Fruit fly (Drosophila melanogaster) whole organism, embryonic: ENCODE results near the gene CstF50.
A peak's percentile ranks its signal among the peaks of the same experiment; 100 is the strongest.

Source experiments
- Antp ChIP-seq: fragments of 200-800 bp; sonication (Bioruptor generic); optimal IDR thresholded peaks from 3 replicates; lab custom pipeline; 2016; ENCODE audit warnings: missing biosample characterization, missing genetic modification characterization
- CG11398 ChIP-seq: fragments of 200-800 bp; sonication (Bioruptor generic); optimal IDR thresholded peaks from 2 replicates; lab custom pipeline; 2016; ENCODE audit warnings: missing biosample characterization, missing genetic modification characterization
- CG11696 ChIP-seq: fragments of 200-800 bp; sonication (Bioruptor generic); IDR thresholded peaks from 2 replicates; pipeline ENCODE4 v1.3.6; 2022; ENCODE audit warnings: missing biosample characterization, missing genetic modification characterization
- CG12155 ChIP-seq: fragments of 200-800 bp; sonication (Bioruptor generic); optimal IDR thresholded peaks from 3 replicates; lab custom pipeline; 2016; ENCODE audit warnings: missing biosample characterization, missing genetic modification characterization
- CG15514 ChIP-seq: fragments of 200-800 bp; sonication (Bioruptor generic); optimal IDR thresholded peaks from 3 replicates; lab custom pipeline; 2017; ENCODE audit warnings: missing biosample characterization, missing genetic modification characterization, mild to moderate bottlenecking, moderate library complexity, missing genetic modification reagents
- CG1602 ChIP-seq: fragments of 200-800 bp; sonication (Bioruptor generic); optimal IDR thresholded peaks from 3 replicates; lab custom pipeline; 2016; ENCODE audit warnings: missing biosample characterization, missing genetic modification characterization
- CG17385 ChIP-seq: fragments of 200-800 bp; sonication (Bioruptor generic); optimal IDR thresholded peaks from 3 replicates; lab custom pipeline; 2018; ENCODE audit warnings: missing biosample characterization, mild to moderate bottlenecking, missing genetic modification characterization
- CG17829 ChIP-seq: fragments of 200-800 bp; optimal IDR thresholded peaks from 2 replicates; lab custom pipeline; 2019; ENCODE audit warnings: missing biosample characterization, mild to moderate bottlenecking, missing genetic modification characterization, moderate library complexity
- CG17912 ChIP-seq: fragments of 200-800 bp; sonication (Bioruptor generic); optimal IDR thresholded peaks from 2 replicates; lab custom pipeline; 2018; ENCODE audit warnings: missing biosample characterization, mild to moderate bottlenecking, missing genetic modification characterization
- CG2116 ChIP-seq: fragments of 200-800 bp; sonication (Bioruptor generic); optimal IDR thresholded peaks from 3 replicates; lab custom pipeline; 2018; ENCODE audit warnings: missing biosample characterization, mild to moderate bottlenecking, missing genetic modification characterization
- CG2875 ChIP-seq: fragments of 200-800 bp; sonication (Bioruptor generic); optimal IDR thresholded peaks from 2 replicates; lab custom pipeline; 2017; ENCODE audit warnings: missing biosample characterization, mild to moderate bottlenecking, missing genetic modification characterization, missing genetic modification reagents
- CG34376 ChIP-seq: fragments of 200-800 bp; sonication (Bioruptor generic); optimal IDR thresholded peaks from 2 replicates; lab custom pipeline; 2018; ENCODE audit warnings: missing biosample characterization, mild to moderate bottlenecking, missing genetic modification characterization
- CG5245 ChIP-seq: fragments of 200-800 bp; sonication (Bioruptor generic); optimal IDR thresholded peaks from 3 replicates; lab custom pipeline; 2016; ENCODE audit warnings: missing biosample characterization, missing genetic modification characterization
- CG7357 ChIP-seq: fragments of 200-800 bp; sonication (Bioruptor generic); IDR thresholded peaks from 3 replicates; pipeline ENCODE4 v1.3.6; 2022; ENCODE audit warnings: missing biosample characterization, missing genetic modification characterization
- CG8359 ChIP-seq: fragments of 200-800 bp; sonication (Bioruptor generic); optimal IDR thresholded peaks from 2 replicates; lab custom pipeline; 2017; ENCODE audit warnings: missing biosample characterization, mild to moderate bottlenecking, missing genetic modification characterization, borderline replicate concordance
- CHES-1-like ChIP-seq: fragments of 200-800 bp; sonication (Bioruptor generic); optimal IDR thresholded peaks from 2 replicates; lab custom pipeline; 2016; ENCODE audit warnings: missing biosample characterization, missing genetic modification characterization
- D ChIP-seq, 2 experiments: fragments of 200-800 bp in 1 of 2; fragments of >200 bp in 1 of 2; sonication (Bioruptor generic) in 1 of 2; optimal IDR thresholded peaks; 2 replicates in 1 of 2; 3 replicates in 1 of 2; lab custom pipeline; 2017; ENCODE audit warnings: mild to moderate bottlenecking in 1 of 2, missing biosample characterization in 1 of 2, missing genetic modification characterization in 1 of 2, missing genetic modification reagents in 1 of 2
- Dp ChIP-seq: fragments of 200-800 bp; sonication (Bioruptor generic); optimal IDR thresholded peaks from 2 replicates; lab custom pipeline; 2018; ENCODE audit warnings: missing biosample characterization, mild to moderate bottlenecking, missing genetic modification characterization, moderate library complexity
- Ets97D ChIP-seq: fragments of 200-800 bp; sonication (Bioruptor generic); optimal IDR thresholded peaks from 3 replicates; lab custom pipeline; 2016; ENCODE audit warnings: missing biosample characterization, missing genetic modification characterization
- GATAe ChIP-seq: fragments of 200-800 bp; sonication (Bioruptor generic); conservative IDR thresholded peaks from 2 replicates; pipeline ENCODE4 v1.3.6; 2022; ENCODE audit warnings: missing biosample characterization, missing genetic modification characterization
- HmgZ ChIP-seq: fragments of 200-800 bp; sonication (Bioruptor generic); optimal IDR thresholded peaks from 2 replicates; lab custom pipeline; 2018; ENCODE audit warnings: missing biosample characterization, mild to moderate bottlenecking, missing genetic modification characterization
- MESR4 ChIP-seq: fragments of 200-800 bp; sonication (Bioruptor generic); optimal IDR thresholded peaks from 2 replicates; lab custom pipeline; 2018; ENCODE audit warnings: missing biosample characterization, mild to moderate bottlenecking, missing genetic modification characterization, moderate library complexity
- MTF-1 ChIP-seq: fragments of 200-800 bp; sonication (Bioruptor generic); optimal IDR thresholded peaks from 2 replicates; lab custom pipeline; 2018; ENCODE audit warnings: missing biosample characterization, mild to moderate bottlenecking, missing genetic modification characterization, borderline replicate concordance
- Optix ChIP-seq: fragments of 200-800 bp; sonication (Bioruptor generic); IDR thresholded peaks from 3 replicates; pipeline ENCODE4 v1.3.6; 2022; ENCODE audit warnings: missing biosample characterization, missing genetic modification characterization
- Vsx1 ChIP-seq: fragments of 200-800 bp; sonication (Bioruptor generic); optimal IDR thresholded peaks from 2 replicates; lab custom pipeline; 2017; ENCODE audit warnings: missing biosample characterization, mild to moderate bottlenecking, missing genetic modification characterization, missing genetic modification reagents
- bsh ChIP-seq, 2 experiments: fragments of 200-800 bp; sonication (Bioruptor generic); optimal IDR thresholded peaks; 2 replicates each; lab custom pipeline; 2017 to 2018; ENCODE audit warnings: mild to moderate bottlenecking in 2 of 2, missing biosample characterization in 2 of 2, missing genetic modification characterization in 2 of 2, moderate library complexity in 1 of 2
- caup ChIP-seq: fragments of 200-800 bp; sonication (Bioruptor generic); optimal IDR thresholded peaks from 3 replicates; lab custom pipeline; 2017; ENCODE audit warnings: missing biosample characterization, mild to moderate bottlenecking, missing genetic modification characterization, moderate library complexity; ENCODE audit not compliant: severe bottlenecking
- cg ChIP-seq: fragments of 200-800 bp; sonication (Bioruptor generic); optimal IDR thresholded peaks from 3 replicates; lab custom pipeline; 2019; ENCODE audit warnings: missing biosample characterization, mild to moderate bottlenecking, missing genetic modification characterization, moderate library complexity
- chn ChIP-seq: fragments of 200-800 bp; sonication (Bioruptor generic); optimal IDR thresholded peaks from 2 replicates; lab custom pipeline; 2016; ENCODE audit warnings: missing biosample characterization, missing genetic modification characterization
- fru ChIP-seq: fragments of >200 bp; optimal IDR thresholded peaks from 2 replicates; lab custom pipeline; 2017
- gcm ChIP-seq: fragments of 200-800 bp; sonication (Bioruptor generic); optimal IDR thresholded peaks from 2 replicates; lab custom pipeline; 2019; ENCODE audit warnings: missing biosample characterization, mild to moderate bottlenecking, missing genetic modification characterization, moderate library complexity
- insv ChIP-seq, 2 experiments: fragments of 200-800 bp; sonication (Bioruptor generic); optimal IDR thresholded peaks; 3 replicates each; lab custom pipeline; 2016 to 2018; ENCODE audit warnings: missing biosample characterization in 2 of 2, missing genetic modification characterization in 2 of 2
- jing ChIP-seq: fragments of 200-800 bp; sonication (Bioruptor generic); optimal IDR thresholded peaks from 2 replicates; lab custom pipeline; 2018; ENCODE audit warnings: missing biosample characterization, mild to moderate bottlenecking, missing genetic modification characterization
- kah ChIP-seq: fragments of 200-800 bp; sonication (Bioruptor generic); optimal IDR thresholded peaks from 2 replicates; lab custom pipeline; 2018; ENCODE audit warnings: missing biosample characterization, mild to moderate bottlenecking, missing genetic modification characterization
- kni ChIP-seq: fragments of 200-800 bp; sonication (Bioruptor generic); optimal IDR thresholded peaks from 3 replicates; lab custom pipeline; 2017; ENCODE audit warnings: mild to moderate bottlenecking, missing biosample characterization, missing genetic modification reagents, missing genetic modification characterization
- nerfin-1 ChIP-seq: fragments of 200-800 bp; sonication (Bioruptor generic); optimal IDR thresholded peaks from 3 replicates; lab custom pipeline; 2019; ENCODE audit warnings: missing biosample characterization, mild to moderate bottlenecking, missing genetic modification characterization, moderate library complexity
- oc ChIP-seq: fragments of 200-800 bp; sonication (Bioruptor generic); optimal IDR thresholded peaks from 2 replicates; lab custom pipeline; 2018; ENCODE audit warnings: missing biosample characterization, mild to moderate bottlenecking, missing genetic modification characterization, moderate library complexity
- odd ChIP-seq: fragments of 200-800 bp; sonication (Bioruptor generic); optimal IDR thresholded peaks from 2 replicates; lab custom pipeline; 2017; ENCODE audit warnings: missing biosample characterization, mild to moderate bottlenecking, missing genetic modification characterization
- pros ChIP-seq: fragments of 200-800 bp; sonication (Bioruptor generic); optimal IDR thresholded peaks from 3 replicates; lab custom pipeline; 2019; ENCODE audit warnings: missing biosample characterization, mild to moderate bottlenecking, missing genetic modification characterization, moderate library complexity
- psq ChIP-seq: fragments of 200-800 bp; sonication (Bioruptor generic); optimal IDR thresholded peaks from 2 replicates; lab custom pipeline; 2017; ENCODE audit warnings: missing biosample characterization, missing genetic modification characterization
- pzg ChIP-seq: fragments of 200-800 bp; sonication (Bioruptor generic); optimal IDR thresholded peaks from 3 replicates; lab custom pipeline; 2018; ENCODE audit warnings: missing biosample characterization, mild to moderate bottlenecking, missing genetic modification characterization, moderate library complexity
- scrt ChIP-seq: fragments of 200-800 bp; sonication (Bioruptor generic); optimal IDR thresholded peaks from 2 replicates; lab custom pipeline; 2018; ENCODE audit warnings: missing biosample characterization, mild to moderate bottlenecking, missing genetic modification characterization, moderate library complexity
- sd ChIP-seq: fragments of 200-800 bp; sonication (Bioruptor generic); optimal IDR thresholded peaks from 3 replicates; lab custom pipeline; 2018; ENCODE audit warnings: missing biosample characterization, mild to moderate bottlenecking, missing genetic modification characterization, moderate library complexity
- sens ChIP-seq: fragments of 200-800 bp; sonication (Bioruptor generic); peaks from one replicate; lab custom pipeline; 2016; ENCODE audit warnings: missing biosample characterization, missing genetic modification characterization
- tll ChIP-seq, 2 experiments: fragments of 200-800 bp in 1 of 2; fragments of >200 bp in 1 of 2; sonication (Bioruptor generic) in 1 of 2; optimal IDR thresholded peaks; 2 replicates each; lab custom pipeline; 2017 to 2019; ENCODE audit warnings: missing biosample characterization in 2 of 2, missing genetic modification characterization in 2 of 2, mild to moderate bottlenecking in 1 of 2, moderate library complexity in 1 of 2
- unc-4 ChIP-seq: fragments of 200-800 bp; sonication (Bioruptor generic); IDR thresholded peaks from 2 replicates; pipeline ENCODE4 v1.3.6; 2022; ENCODE audit warnings: missing biosample characterization, missing genetic modification characterization; ENCODE audit not compliant: partially characterized antibody

The CstF50 gene

dm6 chr3R:31748093-31748996 lies 11.6 kb upstream of the CstF50 start:
- TF ChIP-seq gcm (peak; percentile 80), Ets97D (peak; percentile 34), odd (GFP tag; lab: Kevin White, UChicago) (peak; percentile 65), CG17829 (tag; lab: Kevin White, UChicago) (peak; percentile 56), Vsx1 (GFP tag; lab: Kevin White, UChicago) (peak; percentile 9), jing (GFP tag; lab: Kevin White, UChicago) (no peak), psq (GFP tag; lab: Kevin White, UChicago) (peak; percentile 100), CG8359 (GFP tag; lab: Kevin White, UChicago) (no peak), caup (peak; percentile 9), bsh (GFP tag; optimal IDR thresholded peaks at IDR 0.05; lab: Kevin White, UChicago) (peak in 1 of 2 experiments; percentile 60), pzg (peak; percentile 28), Antp (peak; percentile 9), nerfin-1 (peak; percentile 74), sd (peak; percentile 92), HmgZ (tag; lab: Kevin White, UChicago) (peak; percentile 51), CG5245 (GFP tag; lab: Kevin White, UChicago) (no peak), CG7357 (GFP tag; lab: Robert Waterston, UW) (0 out of 3 replicates have a peak, but pooled peaks have one; percentile 3), CHES-1-like (peak; percentile 33), MTF-1 (peak; percentile 14), CG11696 (no peak), D (optimal IDR thresholded peaks at IDR 0.05; lab: Kevin White, UChicago) (peak; percentile 34), D (GFP tag; optimal IDR thresholded peaks at IDR 0.05; lab: Kevin White, UChicago) (no peak), CG2116 (GFP tag; lab: Kevin White, UChicago) (peak; percentile 8), CG17912 (GFP tag; lab: Kevin White, UChicago) (peak; percentile 38), fru (lab: Kevin White, UChicago) (peak; percentile 1), insv (GFP tag; optimal IDR thresholded peaks at IDR 0.05; lab: Kevin White, UChicago) (peak in 1 of 2 experiments; percentile 13), CG2875 (GFP tag; lab: Kevin White, UChicago) (no peak), chn (GFP tag; lab: Kevin White, UChicago) (peak; percentile 7), CG12155 (GFP tag; lab: Kevin White, UChicago) (peak; percentile 100), CG17385 (peak; percentile 98), tll (GFP tag; optimal IDR thresholded peaks at IDR 0.05; lab: Kevin White, UChicago) (peak in 1 of 2 experiments; percentile 77), unc-4 (GFP tag; lab: Robert Waterston, UW) (no peak), MESR4 (GFP tag; lab: Kevin White, UChicago) (peak; percentile 62), oc (tag; lab: Kevin White, UChicago) (peak; percentile 7), cg (peak; percentile 96), CG15514 (GFP tag; lab: Kevin White, UChicago) (peak; percentile 38), scrt (GFP tag; lab: Kevin White, UChicago) (peak; percentile 14), pros (GFP tag; lab: Kevin White, UChicago) (peak; percentile 44), CG11398 (GFP tag; lab: Kevin White, UChicago) (peak; percentile 4), GATAe (no peak), CG1602 (GFP tag; lab: Kevin White, UChicago) (no peak), CG34376 (GFP tag; lab: Kevin White, UChicago) (peak; percentile 20), kah (GFP tag; lab: Kevin White, UChicago) (peak; percentile 72), Optix (no peak), sens (GFP tag; lab: Kevin White, UChicago) (peak; percentile 80), kni (GFP tag; lab: Kevin White, UChicago) (peak; percentile 89), Dp (GFP tag; lab: Kevin White, UChicago) (peak; percentile 58)
